Fruit fly (Drosophila melanogaster): ENCODE data around the gene CG8661.

Gene CG8661

DNA sequence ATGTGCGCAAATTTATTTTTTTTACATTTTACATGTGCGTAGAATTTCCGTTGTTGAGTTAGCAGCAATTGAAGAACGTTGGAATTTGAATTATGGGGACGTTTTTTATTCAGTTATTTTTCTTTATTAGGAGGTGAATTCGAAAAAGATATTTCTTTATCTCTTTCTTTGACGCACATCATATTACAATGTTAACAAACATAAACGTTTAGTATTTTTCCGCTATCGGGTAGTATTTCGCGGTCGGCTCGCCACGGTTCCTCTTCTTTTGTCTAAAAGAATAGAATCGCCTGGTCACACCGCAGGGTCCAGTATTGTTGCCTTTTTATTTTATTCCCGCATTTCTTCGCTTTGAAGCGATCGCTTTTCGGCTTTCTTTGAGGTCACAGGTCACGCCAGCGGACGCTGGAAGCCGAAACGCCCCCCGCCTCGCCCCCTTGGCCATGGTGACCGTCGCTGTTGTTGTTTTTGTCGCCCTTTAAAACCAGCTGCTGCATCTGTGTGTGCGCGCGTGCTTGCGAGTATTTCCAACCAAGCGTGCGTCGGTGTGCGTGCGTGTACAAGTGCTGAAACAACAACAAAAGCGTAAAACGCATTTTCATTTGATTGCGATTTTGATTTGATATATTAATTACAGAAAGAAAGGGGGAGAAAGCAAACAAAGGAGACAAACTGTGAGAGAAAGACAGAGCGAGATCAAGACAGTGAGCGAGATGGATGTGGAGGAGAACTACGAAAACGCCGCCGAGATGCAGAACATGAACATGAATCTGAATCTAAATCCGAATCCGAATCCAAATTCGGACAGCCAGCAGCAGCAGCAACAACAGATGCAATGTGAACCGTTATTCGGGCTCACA is 18.1 kb upstream of the CG8661 start (continued):
- TF ChIP-seq Stat92E (GFP tag; optimal IDR thresholded peaks at IDR 0.05) (no peak), dati (GFP tag; IDR thresholded peaks at IDR 0.05) (no peak), Antp (GFP tag; optimal IDR thresholded peaks at IDR 0.05) (no peak), bsh (GFP tag; optimal IDR thresholded peaks at IDR 0.05) (no peak), CG18262 (tag; optimal IDR thresholded peaks at IDR 0.05) (no peak), Dek (tag; optimal IDR thresholded peaks at IDR 0.05) (no peak), ewg (GFP tag; optimal IDR thresholded peaks at IDR 0.05) (no peak), CG14710 (tag; optimal IDR thresholded peaks at IDR 0.05) (peak; percentile 14), toy (GFP tag; IDR thresholded peaks at IDR 0.05) (no peak), D19B (GFP tag; optimal IDR thresholded peaks at IDR 0.05) (no peak), stwl (tag; optimal IDR thresholded peaks at IDR 0.05) (peak; percentile 1), D (optimal IDR thresholded peaks at IDR 0.05) (no peak), D (GFP tag; optimal IDR thresholded peaks at IDR 0.05) (no peak), peb (GFP tag; IDR thresholded peaks at IDR 0.05) (no peak), Sox102F (GFP tag; optimal IDR thresholded peaks at IDR 0.05) (no peak), jing (GFP tag; optimal IDR thresholded peaks at IDR 0.05) (no peak), ERR (GFP tag; optimal IDR thresholded peaks at IDR 0.05) (no peak), CG31441 (GFP tag; IDR thresholded peaks at IDR 0.05) (no peak), CG6765 (GFP tag; optimal IDR thresholded peaks at IDR 0.05) (no peak), fd64A (GFP tag; optimal IDR thresholded peaks at IDR 0.05) (no peak), Trl (optimal IDR thresholded peaks at IDR 0.05) (no peak), Trl (GFP tag; optimal IDR thresholded peaks at IDR 0.05) (no peak), pfk (GFP tag; optimal IDR thresholded peaks at IDR 0.05) (no peak), Sry-β (GFP tag; optimal IDR thresholded peaks at IDR 0.05) (no peak), Dll (GFP tag; IDR thresholded peaks at IDR 0.05; ENCODE audit: partially characterized antibody) (no peak), CG30431 (GFP tag; optimal IDR thresholded peaks at IDR 0.05) (no peak), tll (GFP tag; optimal IDR thresholded peaks at IDR 0.05) (no peak), exex (tag; optimal IDR thresholded peaks at IDR 0.05) (no peak), tup (GFP tag; optimal IDR thresholded peaks at IDR 0.05) (no peak), luna (GFP tag; optimal IDR thresholded peaks at IDR 0.05) (no peak), odd (GFP tag; optimal IDR thresholded peaks at IDR 0.05) (no peak), gt (GFP tag; IDR thresholded peaks at IDR 0.05) (no peak), CG5953 (GFP tag; IDR thresholded peaks at IDR 0.05) (no peak), sr (GFP tag; IDR thresholded peaks at IDR 0.05) (no peak), hb (GFP tag; IDR thresholded peaks at IDR 0.05; ENCODE audit: partially characterized antibody) (no peak), CG11504 (tag; optimal IDR thresholded peaks at IDR 0.05) (no peak), gcm2 (GFP tag; optimal IDR thresholded peaks at IDR 0.05) (no peak), Side (GFP tag; optimal IDR thresholded peaks at IDR 0.05) (no peak), cato (GFP tag; optimal IDR thresholded peaks at IDR 0.05; ENCODE audit: borderline replicate concordance) (no peak), CG32772 (GFP tag; IDR thresholded peaks at IDR 0.05) (no peak), ro (GFP tag; IDR thresholded peaks at IDR 0.05) (no peak), NK7.1 (GFP tag; optimal IDR thresholded peaks at IDR 0.05) (no peak), corto (GFP tag; optimal IDR thresholded peaks at IDR 0.05) (no peak), CG1233 (GFP tag; optimal IDR thresholded peaks at IDR 0.05) (no peak), CG18599 (GFP tag; optimal IDR thresholded peaks at IDR 0.05) (no peak), Fer1 (GFP tag; optimal IDR thresholded peaks at IDR 0.05) (no peak), NC2α (GFP tag; optimal IDR thresholded peaks at IDR 0.05) (no peak), CG11696 (GFP tag; IDR thresholded peaks at IDR 0.05) (no peak), run (tag; optimal IDR thresholded peaks at IDR 0.05) (no peak)
